Fruit fly (Drosophila melanogaster): ENCODE measurements around the gene Bicra.

DNA sequence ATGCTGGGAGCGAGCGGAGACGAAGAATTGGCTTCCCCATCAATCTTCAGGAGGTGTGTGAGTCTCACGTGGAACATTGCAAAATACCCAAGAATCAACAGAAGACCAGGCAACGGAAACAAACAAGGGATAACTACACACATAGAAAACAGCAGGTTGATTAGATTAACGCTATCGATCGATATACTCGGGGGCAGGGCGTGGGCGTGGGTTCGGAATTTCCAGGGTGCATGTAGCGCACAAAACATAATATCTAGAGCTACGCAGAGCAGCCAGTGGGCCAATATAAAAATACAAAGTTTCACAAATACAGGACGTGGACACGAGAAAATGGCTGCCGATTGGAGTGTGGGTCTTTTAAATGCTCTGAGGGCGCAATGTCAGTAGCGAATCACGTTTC, 3.5 kb upstream of the Bicra start:
- no peak for TF ChIP-seq Pif1B (GFP tag; optimal IDR thresholded peaks at IDR 0.05)
- TF ChIP-seq CG17806 (tag; optimal IDR thresholded peaks at IDR 0.05): no peak
- TF ChIP-seq CG12605 (GFP tag; IDR thresholded peaks at IDR 0.05): no peak
- TF ChIP-seq EcR (GFP tag; optimal IDR thresholded peaks at IDR 0.05): no peak
- no peak for TF ChIP-seq fd96Ca (GFP tag; IDR thresholded peaks at IDR 0.05)
- no peak for TF ChIP-seq D1 (tag; optimal IDR thresholded peaks at IDR 0.05)
- no peak for TF ChIP-seq CG8301 (tag; optimal IDR thresholded peaks at IDR 0.05)
- no peak for TF ChIP-seq CG9948 (tag; optimal IDR thresholded peaks at IDR 0.05)
- TF ChIP-seq CG14655 (GFP tag; optimal IDR thresholded peaks at IDR 0.05): no peak
